Worm (Caenorhabditis elegans) whole organism, early embryonic: Measurements from ENCODE around the gene piga-1.

Experiments used
- B0310.2 ChIP-seq: sonication (generic microtip); optimal IDR thresholded peaks from 2 replicates; lab custom pipeline; 2016; ENCODE audit warnings: mild to moderate bottlenecking, missing genetic modification characterization, missing compliant biosample characterization
- F13C5.2 ChIP-seq: sonication (generic microtip); optimal IDR thresholded peaks from 2 replicates; lab custom pipeline; 2017; ENCODE audit warnings: mild to moderate bottlenecking, missing genetic modification characterization, inconsistent platforms, missing compliant biosample characterization
- aly-1 ChIP-seq: sonication (generic microtip); optimal IDR thresholded peaks from 2 replicates; lab custom pipeline; 2016; ENCODE audit warnings: missing genetic modification characterization, missing compliant biosample characterization
- ama-1 ChIP-seq: fragments of 150-350 bp; optimal IDR thresholded peaks from 2 replicates; lab custom pipeline; 2014
- ceh-13 ChIP-seq: fragments of 200-800 bp; sonication (Bioruptor generic); optimal IDR thresholded peaks from 2 replicates; lab custom pipeline; 2018; ENCODE audit warnings: mild to moderate bottlenecking, missing genetic modification characterization, missing compliant biosample characterization
- ceh-36 ChIP-seq: sonication (generic microtip); optimal IDR thresholded peaks from 2 replicates; lab custom pipeline; 2016; ENCODE audit warnings: missing genetic modification characterization, inconsistent platforms, missing compliant biosample characterization
- ets-7 ChIP-seq: sonication (generic microtip); optimal IDR thresholded peaks from 2 replicates; lab custom pipeline; 2016; ENCODE audit warnings: missing genotype, missing genetic modification characterization, missing compliant biosample characterization
- flt-1 ChIP-seq: fragments of 200-800 bp; sonication (Bioruptor generic); IDR thresholded peaks from 2 replicates; pipeline ENCODE4 v1.3.6; 2022; ENCODE audit warnings: missing genetic modification characterization, missing compliant biosample characterization
- hmbx-1 ChIP-seq: sonication (generic microtip); optimal IDR thresholded peaks from 2 replicates; lab custom pipeline; 2016; ENCODE audit warnings: mild to moderate bottlenecking, missing genetic modification characterization, missing compliant biosample characterization
- hmg-4 ChIP-seq: fragments of 200-800 bp; sonication (Bioruptor generic); optimal IDR thresholded peaks from 2 replicates; lab custom pipeline; 2018; ENCODE audit warnings: mild to moderate bottlenecking, missing genetic modification characterization, missing compliant biosample characterization
- hnd-1 ChIP-seq: sonication (generic microtip); optimal IDR thresholded peaks from 2 replicates; lab custom pipeline; 2016; ENCODE audit warnings: missing genetic modification characterization, missing compliant biosample characterization
- pes-1 ChIP-seq: fragments of 200-800 bp; sonication (Bioruptor generic); IDR thresholded peaks from 2 replicates; pipeline ENCODE4 v1.3.6; 2022; ENCODE audit warnings: missing genetic modification reagents, missing genetic modification characterization, missing compliant biosample characterization
- scrt-1 ChIP-seq: fragments of 200-800 bp; sonication (Bioruptor generic); IDR thresholded peaks from 2 replicates; pipeline ENCODE4 v1.3.6; 2022; ENCODE audit warnings: missing genetic modification characterization, missing compliant biosample characterization
- sea-1 ChIP-seq: fragments of 200-800 bp; sonication (Bioruptor generic); conservative IDR thresholded peaks from 2 replicates; pipeline ENCODE4 v1.3.6; 2022; ENCODE audit warnings: missing genetic modification characterization, missing compliant biosample characterization
- tbx-11 ChIP-seq: fragments of 200-800 bp; sonication (Bioruptor generic); IDR thresholded peaks from 2 replicates; pipeline ENCODE4 v1.3.6; 2022; ENCODE audit warnings: missing genetic modification characterization, missing compliant biosample characterization
- tbx-37 ChIP-seq: fragments of 200-800 bp; sonication (Bioruptor generic); conservative IDR thresholded peaks from 2 replicates; pipeline ENCODE4 v1.3.6; 2022; ENCODE audit warnings: missing genetic modification reagents, missing genetic modification characterization, missing compliant biosample characterization
- tra-4 ChIP-seq: sonication (generic microtip); optimal IDR thresholded peaks from 2 replicates; lab custom pipeline; 2017; ENCODE audit warnings: missing genetic modification characterization, missing compliant biosample characterization

The piga-1 gene

DNA sequence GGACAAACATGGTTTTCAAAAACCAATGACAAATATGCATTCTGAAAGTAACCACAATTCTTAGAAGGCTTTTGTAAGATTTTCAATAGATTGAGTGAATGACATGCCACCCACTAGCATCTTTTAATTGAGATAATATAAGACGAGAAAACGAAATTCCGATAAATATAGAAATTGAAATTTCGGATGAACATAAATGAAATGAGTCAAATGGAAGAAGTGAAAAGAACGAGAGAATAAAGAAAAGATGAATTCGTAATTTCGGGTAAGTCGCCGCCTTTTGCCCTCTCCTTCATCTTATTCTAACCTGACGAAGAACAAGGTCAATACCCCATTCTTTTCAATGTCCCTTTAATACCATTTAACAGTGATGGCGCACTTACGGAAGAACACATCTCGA, 19.1 kb downstream of the piga-1 start:
- TF ChIP-seq aly-1 (tag; lab: Kevin White, UChicago) = no peak
- TF ChIP-seq tbx-37 (GFP tag; lab: Robert Waterston, UW) = no peak
- no peak for TF ChIP-seq tra-4 (tag; lab: Kevin White, UChicago)
- TF ChIP-seq ceh-36 (tag; lab: Kevin White, UChicago) = no peak
- TF ChIP-seq scrt-1 (GFP tag; lab: Robert Waterston, UW) = no peak
- no peak for TF ChIP-seq sea-1 (GFP tag; lab: Robert Waterston, UW)
- no peak for TF ChIP-seq pes-1 (GFP tag; lab: Robert Waterston, UW)
- TF ChIP-seq hnd-1 (tag; lab: Kevin White, UChicago) = no peak
- TF ChIP-seq tbx-11 (GFP tag; lab: Robert Waterston, UW) = no peak
- no peak for TF ChIP-seq hmbx-1 (tag; lab: Kevin White, UChicago)
- no peak for TF ChIP-seq ceh-13 (GFP tag; lab: Kevin White, UChicago)

DNA sequence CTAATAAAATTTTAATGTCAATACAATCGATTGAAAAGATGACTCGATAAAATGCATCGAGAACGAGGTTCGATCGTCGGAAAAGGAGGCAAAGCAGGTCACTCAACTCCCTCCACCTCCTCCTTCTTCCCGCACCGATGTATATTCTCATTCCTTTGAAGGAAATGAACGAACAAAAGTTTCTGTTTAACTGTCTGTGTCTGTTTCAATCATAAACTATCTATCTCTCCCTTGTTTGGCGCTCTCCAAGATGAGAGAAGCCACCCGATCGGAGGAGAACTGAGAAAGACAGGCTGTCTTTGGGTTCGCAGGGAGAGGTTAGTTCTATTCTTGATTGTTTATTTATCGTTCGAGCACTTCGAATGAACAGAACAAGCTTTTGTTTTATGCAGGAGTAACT, 20.4 kb downstream of the piga-1 start, which contains the start of gene D2085.7:
D2085.7 (plus strand) TSS at position 251 of the 400 bp plus-strand sequence.
- no peak for TF ChIP-seq hmg-4 (GFP tag; lab: Kevin White, UChicago)
- no peak for TF ChIP-seq tbx-11 (GFP tag; lab: Robert Waterston, UW)
- TF ChIP-seq flt-1 (GFP tag; lab: Robert Waterston, UW) = no peak
- no peak for TF ChIP-seq tra-4 (tag; lab: Kevin White, UChicago)
- no peak for TF ChIP-seq ceh-13 (GFP tag; lab: Kevin White, UChicago)

DNA sequence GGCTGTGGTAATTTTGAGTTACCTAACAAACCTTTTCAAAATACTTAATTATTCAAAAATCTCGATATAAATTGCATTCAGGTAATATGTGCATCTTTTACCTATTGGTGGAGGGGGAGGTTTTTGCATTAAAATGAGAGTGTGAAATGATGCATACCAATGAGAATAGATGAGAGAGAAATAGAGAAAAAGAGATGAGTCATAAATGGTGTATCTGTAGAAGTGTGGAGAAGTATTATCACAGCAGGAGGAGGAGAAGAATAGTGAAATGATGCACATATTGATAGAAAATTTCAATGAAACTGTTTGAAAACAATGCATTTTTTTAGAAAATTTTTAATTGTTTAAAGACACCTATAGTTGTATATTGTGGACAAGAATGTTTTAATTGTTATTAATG, 21.0 kb downstream of the piga-1 start:
- no peak for TF ChIP-seq hnd-1 (tag; lab: Kevin White, UChicago)
- no peak for TF ChIP-seq tra-4 (tag; lab: Kevin White, UChicago)
- TF ChIP-seq tbx-11 (GFP tag; lab: Robert Waterston, UW) = no peak
- no peak for TF ChIP-seq sea-1 (GFP tag; lab: Robert Waterston, UW)
- no peak for TF ChIP-seq ceh-36 (tag; lab: Kevin White, UChicago)
- no peak for TF ChIP-seq aly-1 (tag; lab: Kevin White, UChicago)
- TF ChIP-seq hmg-4 (GFP tag; lab: Kevin White, UChicago) = no peak
- no peak for TF ChIP-seq ceh-13 (GFP tag; lab: Kevin White, UChicago)
- TF ChIP-seq F13C5.2 (tag; lab: Kevin White, UChicago) = no peak
- TF ChIP-seq hmbx-1 (tag; lab: Kevin White, UChicago) = no peak

DNA sequence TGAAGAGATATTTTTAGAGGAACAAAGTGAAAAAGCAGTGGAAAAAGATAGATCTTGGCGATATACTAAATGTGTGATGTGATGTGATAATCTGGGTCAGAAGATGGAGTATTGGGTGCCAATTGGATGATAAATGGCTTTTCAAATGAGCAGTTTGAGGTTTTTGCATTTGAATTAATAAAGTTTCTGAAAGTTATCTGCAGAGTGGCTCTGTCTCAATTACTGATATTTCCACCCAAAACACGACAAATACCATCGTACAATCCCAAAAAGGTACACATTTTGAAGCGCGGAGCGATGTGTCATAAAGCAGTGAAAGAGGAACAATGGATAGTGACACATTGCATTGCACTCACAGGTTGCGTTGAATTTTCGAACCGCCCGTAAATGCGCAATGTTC, 22.0 kb downstream of the piga-1 start:
- TF ChIP-seq flt-1 (GFP tag; lab: Robert Waterston, UW) = no peak
- TF ChIP-seq ceh-13 (GFP tag; lab: Kevin White, UChicago) = no peak
- no peak for TF ChIP-seq sea-1 (GFP tag; lab: Robert Waterston, UW)
- TF ChIP-seq pes-1 (GFP tag; lab: Robert Waterston, UW) = no peak
- TF ChIP-seq F13C5.2 (tag; lab: Kevin White, UChicago) = no peak
- no peak for TF ChIP-seq B0310.2
- no peak for TF ChIP-seq hnd-1 (tag; lab: Kevin White, UChicago)
- TF ChIP-seq tra-4 (tag; lab: Kevin White, UChicago) = no peak
- no peak for TF ChIP-seq ets-7 (tag; lab: Kevin White, UChicago)

DNA sequence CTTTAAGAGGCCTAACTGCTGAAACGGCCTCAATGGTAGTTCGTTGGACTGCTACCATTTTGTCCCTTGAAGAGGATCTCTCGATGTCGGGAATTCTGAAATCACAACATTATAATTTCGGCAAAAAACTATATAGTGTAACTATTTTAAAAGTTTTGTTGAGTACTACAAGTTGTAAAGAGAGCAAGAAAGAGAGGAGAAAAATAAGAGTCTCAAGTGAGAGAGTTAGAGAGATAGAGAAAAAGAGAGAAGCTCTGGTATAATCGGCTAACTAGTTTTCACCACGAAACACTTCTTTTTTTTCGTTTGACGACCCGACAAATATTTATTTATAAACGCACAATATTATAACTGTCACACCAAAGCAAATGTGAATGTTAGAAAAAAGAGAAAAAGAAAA, 23.9 kb downstream of the piga-1 start, which contains the start of gene vab-9:
vab-9 (minus strand) TSS at position 101 of the 400 bp plus-strand sequence.
- no peak for TF ChIP-seq B0310.2
- no peak for TF ChIP-seq sea-1 (GFP tag; lab: Robert Waterston, UW)
- no peak for TF ChIP-seq ceh-13 (GFP tag; lab: Kevin White, UChicago)

DNA sequence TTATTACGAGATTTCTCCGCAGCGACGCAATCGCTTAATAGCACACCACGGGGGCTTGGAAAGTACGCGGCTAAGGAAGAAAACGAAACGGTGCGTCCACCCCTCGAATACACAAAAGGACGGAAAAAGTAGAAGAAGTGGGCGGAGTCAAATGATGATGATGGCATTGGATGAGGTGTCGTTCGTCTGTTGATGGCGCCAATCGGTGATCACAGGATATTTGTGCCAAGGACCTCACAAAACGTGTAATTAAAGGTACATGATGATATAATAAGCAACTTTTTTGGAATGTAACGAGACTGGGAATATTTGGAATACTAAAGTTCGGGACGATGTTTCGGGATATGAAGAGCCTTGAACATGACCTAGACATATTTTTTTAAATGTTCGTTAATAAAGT, 27.1 kb downstream of the piga-1 start, which contains the start of gene cutl-12:
cutl-12 (minus strand) TSS at position 101 of the 400 bp plus-strand sequence.
- no peak for TF ChIP-seq pes-1 (GFP tag; lab: Robert Waterston, UW)
- TF ChIP-seq B0310.2 = no peak
- no peak for TF ChIP-seq aly-1 (tag; lab: Kevin White, UChicago)
- no peak for TF ChIP-seq sea-1 (GFP tag; lab: Robert Waterston, UW)
- TF ChIP-seq tbx-11 (GFP tag; lab: Robert Waterston, UW) = no peak
- no peak for TF ChIP-seq F13C5.2 (tag; lab: Kevin White, UChicago)
- TF ChIP-seq scrt-1 (GFP tag; lab: Robert Waterston, UW) = no peak
- TF ChIP-seq tbx-37 (GFP tag; lab: Robert Waterston, UW) = no peak

DNA sequence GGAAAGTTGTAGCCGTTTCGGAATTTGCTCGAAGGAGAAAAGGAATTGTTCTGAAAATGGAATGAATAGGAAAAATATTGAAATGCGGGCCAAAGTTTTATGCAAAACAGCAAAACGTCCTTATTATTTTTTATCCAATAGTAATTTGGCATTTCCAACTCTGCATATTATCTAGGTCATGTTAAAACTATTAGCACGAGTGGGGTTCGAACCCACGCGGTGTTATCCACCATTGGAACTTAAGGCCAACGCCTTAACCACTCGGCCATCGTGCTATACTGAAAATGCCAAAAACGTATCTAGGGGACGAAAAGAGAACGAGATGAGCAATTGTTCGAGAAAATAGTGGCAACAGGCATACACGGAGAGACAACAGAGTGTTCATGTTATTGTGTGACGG, 29.7 kb downstream of the piga-1 start:
- TF ChIP-seq tbx-37 (GFP tag; lab: Robert Waterston, UW) (no peak), flt-1 (GFP tag; lab: Robert Waterston, UW) (no peak), aly-1 (tag; lab: Kevin White, UChicago) (no peak), tra-4 (tag; lab: Kevin White, UChicago) (no peak), F13C5.2 (tag; lab: Kevin White, UChicago) (no peak), ceh-13 (GFP tag; lab: Kevin White, UChicago) (no peak), ceh-36 (tag; lab: Kevin White, UChicago) (no peak), scrt-1 (GFP tag; lab: Robert Waterston, UW) (no peak), ama-1 (lab: Kevin White, UChicago) (no peak), B0310.2 (no peak), hnd-1 (tag; lab: Kevin White, UChicago) (no peak), hmg-4 (GFP tag; lab: Kevin White, UChicago) (no peak), tbx-11 (GFP tag; lab: Robert Waterston, UW) (no peak)

DNA sequence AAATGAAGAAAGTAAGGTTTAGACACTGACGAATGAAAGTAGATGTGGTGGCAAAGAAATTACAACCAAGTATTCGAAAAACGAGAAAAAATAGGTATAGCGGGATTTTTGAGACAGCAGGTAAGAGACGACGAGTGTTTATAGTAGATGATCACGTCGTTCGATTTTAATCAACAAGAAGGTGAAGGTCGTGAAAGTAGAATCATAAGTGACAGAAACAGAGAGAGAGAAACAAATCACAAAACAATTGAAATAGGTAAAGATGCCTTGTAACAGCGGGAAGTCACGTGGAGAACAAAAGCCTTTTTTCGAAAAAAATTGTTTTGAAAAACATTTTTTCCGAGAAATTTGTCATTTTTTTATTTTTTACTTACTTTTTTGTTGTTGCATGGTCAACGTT, 31.4 kb downstream of the piga-1 start, which contains the start of gene T22C8.6:
T22C8.6 (minus strand) TSS at position 194 of the 400 bp plus-strand sequence.
- TF ChIP-seq ceh-13 (GFP tag; lab: Kevin White, UChicago) (no peak), ceh-36 (tag; lab: Kevin White, UChicago) (no peak), ama-1 (lab: Kevin White, UChicago) (no peak), hnd-1 (tag; lab: Kevin White, UChicago) (no peak), tra-4 (tag; lab: Kevin White, UChicago) (no peak), F13C5.2 (tag; lab: Kevin White, UChicago) (no peak), hmg-4 (GFP tag; lab: Kevin White, UChicago) (no peak), tbx-37 (GFP tag; lab: Robert Waterston, UW) (no peak), sea-1 (GFP tag; lab: Robert Waterston, UW) (no peak), hmbx-1 (tag; lab: Kevin White, UChicago) (no peak), B0310.2 (no peak), tbx-11 (GFP tag; lab: Robert Waterston, UW) (no peak), flt-1 (GFP tag; lab: Robert Waterston, UW) (no peak), ets-7 (tag; lab: Kevin White, UChicago) (no peak), pes-1 (GFP tag; lab: Robert Waterston, UW) (no peak)
